Fruit fly (Drosophila melanogaster) whole organism, embryonic: ENCODE results near the gene CG10948.
A peak's percentile ranks its signal among the peaks of the same experiment; 100 is the strongest.

Experiments used
- Ada2b ChIP-seq: fragments of 200-800 bp; sonication (Bioruptor generic); IDR thresholded peaks from 2 replicates; pipeline ENCODE4 v1.3.6; 2022; ENCODE audit warnings: missing biosample characterization, missing genetic modification characterization
- C15 ChIP-seq: fragments of 200-800 bp; sonication (Bioruptor generic); IDR thresholded peaks from 3 replicates; pipeline ENCODE4 v1.3.6; 2022; ENCODE audit warnings: missing biosample characterization, missing genetic modification characterization
- CG10147 ChIP-seq: fragments of 200-800 bp; sonication (Bioruptor generic); optimal IDR thresholded peaks from 2 replicates; lab custom pipeline; 2019; ENCODE audit warnings: missing biosample characterization, mild to moderate bottlenecking, missing genetic modification characterization, moderate library complexity
- CG1024 ChIP-seq: fragments of 200-800 bp; sonication (Bioruptor generic); IDR thresholded peaks from 2 replicates; pipeline ENCODE4 v1.3.6; 2022; ENCODE audit warnings: missing biosample characterization, missing genetic modification characterization
- CG10366 ChIP-seq: fragments of 200-800 bp; sonication (Bioruptor generic); IDR thresholded peaks from 2 replicates; pipeline ENCODE4 v1.3.6; 2022; ENCODE audit warnings: missing biosample characterization, missing genetic modification characterization
- CG12071 ChIP-seq: fragments of 200-800 bp; sonication (Bioruptor generic); optimal IDR thresholded peaks from 3 replicates; lab custom pipeline; 2018; ENCODE audit warnings: missing biosample characterization, mild to moderate bottlenecking, missing genetic modification characterization
- CG12219 ChIP-seq: fragments of 200-800 bp; sonication (Bioruptor generic); optimal IDR thresholded peaks from 3 replicates; lab custom pipeline; 2018; ENCODE audit warnings: missing biosample characterization, mild to moderate bottlenecking, missing genetic modification characterization
- CG14860 ChIP-seq: fragments of 200-800 bp; sonication (Bioruptor generic); IDR thresholded peaks from 3 replicates; pipeline ENCODE4 v1.3.6; 2022; ENCODE audit warnings: missing biosample characterization, missing genetic modification characterization; ENCODE audit not compliant: partially characterized antibody
- CG15269 ChIP-seq: fragments of 200-800 bp; sonication (Bioruptor generic); optimal IDR thresholded peaks from 2 replicates; lab custom pipeline; 2018; ENCODE audit warnings: missing biosample characterization, mild to moderate bottlenecking, missing genetic modification characterization, moderate library complexity
- CG15601 ChIP-seq: fragments of 200-800 bp; sonication (Bioruptor generic); optimal IDR thresholded peaks from 3 replicates; lab custom pipeline; 2019; ENCODE audit warnings: missing biosample characterization, mild to moderate bottlenecking, missing genetic modification characterization, moderate library complexity
- CG15696 ChIP-seq: fragments of 200-800 bp; sonication (Bioruptor generic); optimal IDR thresholded peaks from 2 replicates; lab custom pipeline; 2019; ENCODE audit warnings: missing biosample characterization, mild to moderate bottlenecking, missing genetic modification characterization, moderate library complexity
- CG16779 ChIP-seq: fragments of 200-800 bp; sonication (Bioruptor generic); IDR thresholded peaks from 2 replicates; pipeline ENCODE4 v1.3.6; 2022; ENCODE audit warnings: missing biosample characterization, missing genetic modification characterization
- CG16815 ChIP-seq: fragments of 200-800 bp; sonication (Bioruptor generic); optimal IDR thresholded peaks from 3 replicates; lab custom pipeline; 2017; ENCODE audit warnings: missing biosample characterization, mild to moderate bottlenecking, missing genetic modification characterization
- CG16863 ChIP-seq: fragments of 200-800 bp; sonication (Bioruptor generic); optimal IDR thresholded peaks from 3 replicates; lab custom pipeline; 2016; ENCODE audit warnings: missing biosample characterization, missing genetic modification characterization
- CG17361 ChIP-seq: fragments of 200-800 bp; sonication (Bioruptor generic); IDR thresholded peaks from 3 replicates; pipeline ENCODE4 v1.3.6; 2022; ENCODE audit warnings: missing biosample characterization, missing genetic modification characterization
- CG18011 ChIP-seq: fragments of 200-800 bp; sonication (Bioruptor generic); optimal IDR thresholded peaks from 2 replicates; lab custom pipeline; 2017; ENCODE audit warnings: missing biosample characterization, missing genetic modification characterization, mild to moderate bottlenecking, moderate library complexity, missing genotype
- CG2875 ChIP-seq: fragments of 200-800 bp; sonication (Bioruptor generic); optimal IDR thresholded peaks from 2 replicates; lab custom pipeline; 2017; ENCODE audit warnings: missing biosample characterization, mild to moderate bottlenecking, missing genetic modification characterization, missing genetic modification reagents
- CG6254 ChIP-seq: fragments of 200-800 bp; sonication (Bioruptor generic); optimal IDR thresholded peaks from 3 replicates; lab custom pipeline; 2017; ENCODE audit warnings: mild to moderate bottlenecking, missing biosample characterization, missing genetic modification reagents, missing genetic modification characterization
- CG6683 ChIP-seq: fragments of 200-800 bp; sonication (Bioruptor generic); optimal IDR thresholded peaks from 2 replicates; lab custom pipeline; 2017; ENCODE audit warnings: missing biosample characterization, mild to moderate bottlenecking, missing genetic modification characterization, missing genetic modification reagents
- CG6765 ChIP-seq: fragments of 200-800 bp; sonication (Bioruptor generic); optimal IDR thresholded peaks from 3 replicates; lab custom pipeline; 2017; ENCODE audit warnings: missing biosample characterization, mild to moderate bottlenecking, missing genetic modification characterization
- CG6791 ChIP-seq: fragments of 200-800 bp; sonication (Bioruptor generic); IDR thresholded peaks from 3 replicates; pipeline ENCODE4 v1.3.6; 2022; ENCODE audit warnings: missing biosample characterization, missing genetic modification characterization; ENCODE audit not compliant: partially characterized antibody
- CG7357 ChIP-seq: fragments of 200-800 bp; sonication (Bioruptor generic); IDR thresholded peaks from 3 replicates; pipeline ENCODE4 v1.3.6; 2022; ENCODE audit warnings: missing biosample characterization, missing genetic modification characterization
- CG7556 ChIP-seq: fragments of 200-800 bp; sonication (Bioruptor generic); optimal IDR thresholded peaks from 2 replicates; lab custom pipeline; 2017; ENCODE audit warnings: missing biosample characterization, mild to moderate bottlenecking, missing genetic modification characterization
- CG9932 ChIP-seq: fragments of 200-800 bp; sonication (Bioruptor generic); IDR thresholded peaks from 2 replicates; pipeline ENCODE4 v1.3.6; 2022; ENCODE audit warnings: missing biosample characterization, missing genetic modification characterization
- Dek ChIP-seq: fragments of 200-800 bp; sonication (Bioruptor generic); optimal IDR thresholded peaks from 3 replicates; lab custom pipeline; 2019; ENCODE audit warnings: missing biosample characterization, mild to moderate bottlenecking, missing genetic modification characterization, moderate library complexity
- Dip2 ChIP-seq: fragments of 200-800 bp; sonication (Bioruptor generic); IDR thresholded peaks from 2 replicates; pipeline ENCODE4 v1.3.6; 2022; ENCODE audit warnings: missing biosample characterization, missing genetic modification characterization
- Ets65A ChIP-seq: fragments of 200-800 bp; sonication (Bioruptor generic); peaks from one replicate; lab custom pipeline; 2016; ENCODE audit warnings: missing biosample characterization, missing genetic modification characterization
- Fer2 ChIP-seq: fragments of 200-800 bp; sonication (Bioruptor generic); optimal IDR thresholded peaks from 2 replicates; lab custom pipeline; 2018; ENCODE audit warnings: missing biosample characterization, mild to moderate bottlenecking, missing genetic modification characterization, moderate library complexity
- Hand ChIP-seq: fragments of 200-800 bp; sonication (Bioruptor generic); optimal IDR thresholded peaks from 2 replicates; lab custom pipeline; 2017; ENCODE audit warnings: mild to moderate bottlenecking, missing biosample characterization, missing genetic modification reagents, missing genetic modification characterization
- Hr51 ChIP-seq, 2 experiments: fragments of 200-800 bp; sonication (Bioruptor generic); optimal IDR thresholded peaks; 2 replicates in 1 of 2; 3 replicates in 1 of 2; lab custom pipeline; 2016 to 2018; ENCODE audit warnings: missing biosample characterization in 2 of 2, missing genetic modification characterization in 2 of 2, mild to moderate bottlenecking in 1 of 2, moderate library complexity in 1 of 2
- Sox102F ChIP-seq: fragments of 200-800 bp; sonication (Bioruptor generic); optimal IDR thresholded peaks from 2 replicates; lab custom pipeline; 2018; ENCODE audit warnings: missing biosample characterization, mild to moderate bottlenecking, missing genetic modification characterization, moderate library complexity
- Vsx1 ChIP-seq: fragments of 200-800 bp; sonication (Bioruptor generic); optimal IDR thresholded peaks from 2 replicates; lab custom pipeline; 2017; ENCODE audit warnings: missing biosample characterization, mild to moderate bottlenecking, missing genetic modification characterization, missing genetic modification reagents
- abd-A ChIP-seq: fragments of 200-800 bp; sonication (Bioruptor generic); optimal IDR thresholded peaks from 3 replicates; lab custom pipeline; 2019; ENCODE audit warnings: missing biosample characterization, mild to moderate bottlenecking, missing genetic modification characterization, moderate library complexity
- ac ChIP-seq: fragments of 200-800 bp; sonication (Bioruptor generic); optimal IDR thresholded peaks from 3 replicates; lab custom pipeline; 2017; ENCODE audit warnings: missing biosample characterization, mild to moderate bottlenecking, missing genetic modification characterization
- aop ChIP-seq: fragments of 200-800 bp; sonication (Bioruptor generic); IDR thresholded peaks from 2 replicates; pipeline ENCODE4 v1.3.6; 2022; ENCODE audit warnings: missing biosample characterization, missing genetic modification characterization
- az2 ChIP-seq: fragments of 200-800 bp; sonication (Bioruptor generic); optimal IDR thresholded peaks from 3 replicates; lab custom pipeline; 2016; ENCODE audit warnings: missing biosample characterization, missing genetic modification characterization
- corto ChIP-seq: fragments of 200-800 bp; sonication (Bioruptor generic); optimal IDR thresholded peaks from 2 replicates; lab custom pipeline; 2016; ENCODE audit warnings: missing biosample characterization, mild to moderate bottlenecking, missing genetic modification characterization, moderate library complexity
- esg ChIP-seq: fragments of 200-800 bp; sonication (Bioruptor generic); conservative IDR thresholded peaks from 2 replicates; pipeline ENCODE4 v1.3.6; 2022; ENCODE audit warnings: missing biosample characterization, missing genetic modification characterization
- h ChIP-seq: fragments of >200 bp; optimal IDR thresholded peaks from 2 replicates; lab custom pipeline; 2017
- jing ChIP-seq: fragments of 200-800 bp; sonication (Bioruptor generic); optimal IDR thresholded peaks from 2 replicates; lab custom pipeline; 2018; ENCODE audit warnings: missing biosample characterization, mild to moderate bottlenecking, missing genetic modification characterization
- mam ChIP-seq: fragments of 200-800 bp; sonication (Bioruptor generic); optimal IDR thresholded peaks from 3 replicates; lab custom pipeline; 2016; ENCODE audit warnings: missing biosample characterization, missing genetic modification characterization
- nau ChIP-seq: fragments of 200-800 bp; sonication (Bioruptor generic); optimal IDR thresholded peaks from 3 replicates; lab custom pipeline; 2017; ENCODE audit warnings: missing biosample characterization, mild to moderate bottlenecking, missing genetic modification characterization, missing genetic modification reagents
- nmo ChIP-seq: fragments of 200-800 bp; sonication (Bioruptor generic); optimal IDR thresholded peaks from 2 replicates; lab custom pipeline; 2018; ENCODE audit warnings: missing biosample characterization, mild to moderate bottlenecking, missing genetic modification characterization, moderate library complexity
- otp ChIP-seq: fragments of 200-800 bp; sonication (Bioruptor generic); IDR thresholded peaks from 3 replicates; pipeline ENCODE4, ENCODE4 v1.3.6; 2022; ENCODE audit warnings: missing biosample characterization, missing genetic modification characterization
- rib ChIP-seq: fragments of 200-800 bp; sonication (Bioruptor generic); IDR thresholded peaks from 2 replicates; pipeline ENCODE4 v1.3.6; 2022; ENCODE audit warnings: missing biosample characterization, missing genetic modification characterization
- sens ChIP-seq: fragments of 200-800 bp; sonication (Bioruptor generic); peaks from one replicate; lab custom pipeline; 2016; ENCODE audit warnings: missing biosample characterization, missing genetic modification characterization
- sens-2 ChIP-seq: fragments of 200-800 bp; sonication (Bioruptor generic); IDR thresholded peaks from 2 replicates; pipeline ENCODE4 v1.3.6; 2022; ENCODE audit warnings: missing biosample characterization, missing genetic modification characterization
- sug ChIP-seq: fragments of 200-800 bp; optimal IDR thresholded peaks from 2 replicates; lab custom pipeline; 2019; ENCODE audit warnings: missing biosample characterization, mild to moderate bottlenecking, missing genetic modification characterization, moderate library complexity
- twi ChIP-seq: fragments of 200-800 bp; optimal IDR thresholded peaks from 2 replicates; lab custom pipeline; 2019; ENCODE audit warnings: missing biosample characterization, mild to moderate bottlenecking, missing genetic modification characterization, moderate library complexity
- vvl ChIP-seq: fragments of 200-800 bp; sonication (Bioruptor generic); IDR thresholded peaks from 2 replicates; pipeline ENCODE4 v1.3.6; 2022; ENCODE audit warnings: missing biosample characterization, missing genetic modification characterization
- wdn ChIP-seq: fragments of 200-800 bp; sonication (Bioruptor generic); IDR thresholded peaks from 2 replicates; pipeline ENCODE4 v1.3.6; 2022; ENCODE audit warnings: missing biosample characterization, missing genetic modification characterization

The CG10948 gene

dm6 chr3L:12874211-12874610, 24.3 kb upstream of the CG10948 start (continued):
- TF ChIP-seq CG10147 (GFP tag; lab: Kevin White, UChicago) (peak; percentile 33), Hand (GFP tag; lab: Kevin White, UChicago) (peak; percentile 26), Dek (tag; lab: Kevin White, UChicago) (no peak), CG16863 (GFP tag; lab: Kevin White, UChicago) (no peak), jing (GFP tag; lab: Kevin White, UChicago) (no peak), CG1024 (GFP tag; lab: Robert Waterston, UW) (no peak), vvl (peak; percentile 21; the same call in 1 of the 2 replicates), mam (GFP tag; lab: Kevin White, UChicago) (peak; percentile 15), sens-2 (GFP tag; lab: Robert Waterston, UW) (no peak), CG9932 (GFP tag; lab: Robert Waterston, UW) (peak; percentile 20; the same call in 1 of the 2 replicates), CG6765 (GFP tag; lab: Kevin White, UChicago) (no peak), h (no peak), CG12071 (GFP tag; lab: Kevin White, UChicago) (no peak), CG18011 (no peak), C15 (GFP tag; lab: Robert Waterston, UW) (no peak), Dip2 (no peak), esg (GFP tag; lab: Robert Waterston, UW) (peak; percentile 30; the same call in 1 of the 2 replicates), CG17361 (GFP tag; lab: Robert Waterston, UW) (no peak), az2 (GFP tag; lab: Kevin White, UChicago) (no peak), sug (tag; lab: Kevin White, UChicago) (no peak), aop (no peak), CG15601 (tag; lab: Kevin White, UChicago) (no peak), otp (GFP tag; lab: Robert Waterston, UW) (no peak), CG6254 (GFP tag; lab: Kevin White, UChicago) (no peak), nau (no peak), Fer2 (tag; lab: Kevin White, UChicago) (no peak), CG10366 (GFP tag; lab: Robert Waterston, UW) (no peak; the same call in 1 of the 2 replicates), CG14860 (GFP tag; lab: Robert Waterston, UW) (no peak), nmo (no peak), sens (GFP tag; lab: Kevin White, UChicago) (peak; percentile 39), ac (GFP tag; lab: Kevin White, UChicago) (no peak), CG12219 (no peak), rib (GFP tag; lab: Robert Waterston, UW) (no peak), wdn (no peak), CG6791 (GFP tag; lab: Robert Waterston, UW) (no peak), CG15269 (peak; percentile 53), Sox102F (GFP tag; lab: Kevin White, UChicago) (peak; percentile 11), CG16815 (GFP tag; lab: Kevin White, UChicago) (no peak), CG7556 (peak; percentile 18), abd-A (tag; lab: Kevin White, UChicago) (peak; percentile 34), CG6683 (GFP tag; lab: Kevin White, UChicago) (no peak), CG7357 (GFP tag; lab: Robert Waterston, UW) (no peak), CG16779 (no peak), Ada2b (GFP tag; lab: Robert Waterston, UW) (peak; percentile 39; the same call in 1 of the 2 replicates), corto (GFP tag; lab: Kevin White, UChicago) (no peak), twi (tag; lab: Kevin White, UChicago) (no peak), CG15696 (no peak), Hr51 (GFP tag; optimal IDR thresholded peaks at IDR 0.05; lab: Kevin White, UChicago) (peak in 1 of 2 experiments; percentile 46), CG2875 (GFP tag; lab: Kevin White, UChicago) (no peak), Ets65A (GFP tag; lab: Kevin White, UChicago) (peak; percentile 93), Vsx1 (GFP tag; lab: Kevin White, UChicago) (no peak)
